Fruit fly (Drosophila melanogaster): ENCODE results near the gene Tl.

Tl gene

DNA sequence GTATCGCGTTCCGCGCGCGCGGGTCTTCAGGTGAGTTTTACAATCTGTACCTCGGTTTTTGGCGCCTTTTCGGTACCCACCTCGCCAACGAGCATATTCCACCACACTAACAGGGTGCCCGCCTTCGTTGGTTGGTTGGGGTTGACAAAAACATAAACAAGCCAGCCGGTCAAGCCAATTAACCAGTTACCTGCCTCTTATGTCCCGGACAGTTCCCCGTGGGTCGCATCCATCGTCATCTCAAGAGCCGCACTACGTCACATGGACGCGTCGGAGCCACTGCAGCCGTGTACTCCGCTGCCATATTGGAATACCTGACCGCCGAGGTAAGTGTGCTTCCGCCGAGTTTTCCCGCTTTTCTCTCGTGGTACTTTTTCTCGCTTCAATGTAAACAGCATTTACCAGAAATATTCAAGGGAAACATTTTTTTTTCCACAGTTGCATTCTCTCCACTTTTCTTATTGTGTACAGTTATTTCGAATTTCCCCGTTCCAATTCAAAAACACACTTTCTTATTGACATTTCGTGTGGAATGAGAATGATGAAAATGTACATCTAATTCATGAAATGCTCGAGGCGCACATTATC is 68.7 kb downstream of the Tl start (continued):
- TF ChIP-seq CG8290 (GFP tag; optimal IDR thresholded peaks at IDR 0.05): no peak
- TF ChIP-seq CG8290 (tag; optimal IDR thresholded peaks at IDR 0.05): peak in 1 of 2 experiments; percentile 35
- 0 out of 2 replicates have a peak, but pooled peaks have one; percentile 26 for TF ChIP-seq CG17328 (GFP tag; IDR thresholded peaks at IDR 0.05)
- peak; percentile 79 for TF ChIP-seq sens (GFP tag)
- no peak for TF ChIP-seq CG31224 (GFP tag; IDR thresholded peaks at IDR 0.05)
- TF ChIP-seq nerfin-1 (tag; optimal IDR thresholded peaks at IDR 0.05): peak; percentile 69
- TF ChIP-seq CG11560 (tag; IDR thresholded peaks at IDR 0.05): 0 out of 3 replicates have a peak, but pooled peaks have one; percentile 9
- no peak for TF ChIP-seq repo (GFP tag; optimal IDR thresholded peaks at IDR 0.05)
- peak; percentile 16 for TF ChIP-seq CG17829 (tag; optimal IDR thresholded peaks at IDR 0.05)
- TF ChIP-seq Vsx1 (GFP tag; optimal IDR thresholded peaks at IDR 0.05): peak; percentile 33
- TF ChIP-seq CG3065 (GFP tag; optimal IDR thresholded peaks at IDR 0.05): no peak
- TF ChIP-seq Hmr (GFP tag; optimal IDR thresholded peaks at IDR 0.05): no peak
- peak; percentile 37; the same call in 1 of the 2 replicates for TF ChIP-seq seq (GFP tag; IDR thresholded peaks at IDR 0.05)
- peak; percentile 15 for TF ChIP-seq fd64A (GFP tag; optimal IDR thresholded peaks at IDR 0.05)
- TF ChIP-seq Drgx (GFP tag; IDR thresholded peaks at IDR 0.05): 0 out of 2 replicates have a peak, but pooled peaks have one; percentile 9
- TF ChIP-seq ci (GFP tag; IDR thresholded peaks at IDR 0.05): peak; percentile 49; the same call in 1 of the 3 replicates
- no peak for TF ChIP-seq CG8089 (GFP tag; optimal IDR thresholded peaks at IDR 0.05)
- peak; percentile 79 for TF ChIP-seq CG10366 (GFP tag; IDR thresholded peaks at IDR 0.05)
- peak; percentile 16; the same call in 1 of the 2 replicates for TF ChIP-seq CG32532 (GFP tag; IDR thresholded peaks at IDR 0.05)
- peak; percentile 23 for TF ChIP-seq Mes4 (GFP tag; optimal IDR thresholded peaks at IDR 0.05)
- TF ChIP-seq CG6254 (GFP tag; optimal IDR thresholded peaks at IDR 0.05): peak; percentile 98
- 0 out of 2 replicates have a peak, but pooled peaks have one; percentile 10 for TF ChIP-seq ap (GFP tag; IDR thresholded peaks at IDR 0.05)
- peak; percentile 30 for TF ChIP-seq Side (GFP tag; optimal IDR thresholded peaks at IDR 0.05)
- TF ChIP-seq CG5180 (GFP tag; optimal IDR thresholded peaks at IDR 0.05): peak; percentile 35
- TF ChIP-seq ATbp (GFP tag; optimal IDR thresholded peaks at IDR 0.05): no peak
- TF ChIP-seq phol (tag; optimal IDR thresholded peaks at IDR 0.05): peak; percentile 41
- peak; percentile 33 for TF ChIP-seq jumu (GFP tag; optimal IDR thresholded peaks at IDR 0.05)
- peak; percentile 36 for TF ChIP-seq HHEX (GFP tag; optimal IDR thresholded peaks at IDR 0.05)
- no peak for TF ChIP-seq NC2β (GFP tag; optimal IDR thresholded peaks at IDR 0.05)
- peak; percentile 74; the same call in 1 of the 2 replicates for TF ChIP-seq E2f1 (GFP tag; IDR thresholded peaks at IDR 0.05)
- TF ChIP-seq chinmo (GFP tag; IDR thresholded peaks at IDR 0.05; ENCODE audit: partially characterized antibody): 0 out of 4 replicates have a peak, but pooled peaks have one; percentile 5
- no peak for TF ChIP-seq HLH54F (GFP tag; optimal IDR thresholded peaks at IDR 0.05)
- peak; percentile 82 for TF ChIP-seq Elba2 (GFP tag; optimal IDR thresholded peaks at IDR 0.05)
- TF ChIP-seq Atf6 (GFP tag; IDR thresholded peaks at IDR 0.05): 0 out of 2 replicates have a peak, but pooled peaks have one; percentile 35

DNA sequence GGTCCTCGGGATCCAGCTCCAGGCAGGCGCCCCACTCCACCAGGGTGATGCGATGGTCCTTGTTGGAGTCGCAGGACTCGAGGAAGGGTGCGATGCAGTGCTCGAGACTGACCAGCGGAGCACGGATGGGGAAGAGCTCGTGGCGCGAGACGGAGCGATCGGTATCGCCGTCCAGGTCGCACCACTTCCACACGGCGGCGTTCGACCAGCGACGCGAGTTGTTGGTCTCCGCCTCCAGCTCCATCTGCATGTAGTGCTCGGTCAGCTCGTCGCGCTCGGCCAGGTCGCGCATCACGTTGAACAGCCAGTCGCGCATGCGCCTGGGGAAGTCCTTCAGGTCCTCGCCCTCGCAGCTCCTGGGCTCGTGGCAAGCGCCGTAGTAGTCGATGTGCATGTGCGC is 70.6 kb downstream of the Tl start:
- TF ChIP-seq cas (GFP tag; IDR thresholded peaks at IDR 0.05) (peak; percentile 5; the same call in 1 of the 2 replicates), Med (GFP tag) (peak; percentile 43), Dref (GFP tag; IDR thresholded peaks at IDR 0.05) (0 out of 2 replicates have a peak, but pooled peaks have one; percentile 19), CG11093 (GFP tag; IDR thresholded peaks at IDR 0.05) (0 out of 3 replicates have a peak, but pooled peaks have one; percentile 16), sisA (GFP tag; IDR thresholded peaks at IDR 0.05) (no peak), scrt (GFP tag; optimal IDR thresholded peaks at IDR 0.05) (no peak), bigmax (GFP tag; optimal IDR thresholded peaks at IDR 0.05) (no peak), ranshi (GFP tag; IDR thresholded peaks at IDR 0.05) (0 out of 2 replicates have a peak, but pooled peaks have one; percentile 12), CG31388 (GFP tag; optimal IDR thresholded peaks at IDR 0.05) (no peak), CG2199 (GFP tag; IDR thresholded peaks at IDR 0.05) (0 out of 3 replicates have a peak, but pooled peaks have one; percentile 53), CG8478 (optimal IDR thresholded peaks at IDR 0.05) (peak; percentile 81)
